Worm (Caenorhabditis elegans): Measurements from ENCODE around the gene scl-2.
A peak's percentile ranks its signal among the peaks of the same experiment; 100 is the strongest.

scl-2 gene

DNA sequence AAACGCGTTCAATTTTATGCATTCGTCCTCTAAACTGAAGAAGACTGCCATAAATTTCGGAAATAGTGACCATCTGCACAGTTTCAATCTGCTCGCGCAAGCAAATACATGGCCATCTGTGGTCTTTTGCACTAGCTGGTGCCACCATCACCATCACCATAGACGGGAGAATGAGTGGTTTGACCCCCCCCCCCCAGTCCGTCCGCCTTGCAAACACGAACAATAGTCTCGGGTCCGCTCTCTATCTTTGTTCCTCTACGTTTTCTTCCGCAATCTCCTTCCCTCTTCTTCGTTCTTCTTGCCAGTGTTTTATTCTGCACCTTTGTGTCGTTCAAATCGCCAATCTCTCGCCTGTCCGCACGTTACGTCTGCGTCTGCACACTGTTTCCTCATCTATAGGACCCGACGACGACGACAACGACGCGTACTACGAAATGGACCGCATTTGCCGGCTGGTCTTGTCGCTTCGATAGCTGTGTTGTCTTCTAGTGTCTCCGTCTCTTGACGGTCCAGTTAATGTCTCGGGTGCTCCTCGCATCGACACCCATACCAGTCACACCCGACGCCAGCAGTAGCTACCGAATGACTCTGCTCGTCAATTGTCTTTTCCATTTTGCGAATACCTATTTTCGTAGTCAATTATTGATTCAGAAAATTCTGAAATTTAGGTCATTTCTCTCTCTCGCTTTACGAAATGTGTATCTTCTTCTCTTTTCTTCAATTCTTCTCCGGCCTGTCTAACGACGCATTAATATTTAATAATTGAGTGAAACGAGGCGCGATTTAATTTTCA lies 27.6 kb upstream of the scl-2 start:
- TF ChIP-seq eor-1 (tag; optimal IDR thresholded peaks at IDR 0.05) (no peak), mdl-1 (tag; optimal IDR thresholded peaks at IDR 0.05) (no peak), R02D3.7 (tag; optimal IDR thresholded peaks at IDR 0.05) (no peak), hmg-11 (tag; optimal IDR thresholded peaks at IDR 0.05) (peak; percentile 47), nhr-23 (tag; optimal IDR thresholded peaks at IDR 0.05) (peak; percentile 4), pha-4 (tag; optimal IDR thresholded peaks at IDR 0.05) (no peak), nfya-1 (tag; optimal IDR thresholded peaks at IDR 0.05; ENCODE audit: insufficient read depth) (peak; percentile 32), aly-2 (tag; optimal IDR thresholded peaks at IDR 0.05) (no peak), fkh-2 (tag; optimal IDR thresholded peaks at IDR 0.05) (no peak), lsy-12 (tag; optimal IDR thresholded peaks at IDR 0.05) (peak; percentile 5), lin-39 (tag; optimal IDR thresholded peaks at IDR 0.05) (peak; percentile 34), jun-1 (tag; optimal IDR thresholded peaks at IDR 0.05) (no peak), pqm-1 (tag; optimal IDR thresholded peaks at IDR 0.05) (no peak), unc-62 (GFP tag; optimal IDR thresholded peaks at IDR 0.05) (no peak), ztf-11 (tag; optimal IDR thresholded peaks at IDR 0.05) (no peak), elt-3 (tag; optimal IDR thresholded peaks at IDR 0.05) (peak in 1 of 3 experiments; percentile 51), nhr-25 (tag; optimal IDR thresholded peaks at IDR 0.05) (peak; percentile 30), lin-15B (tag; optimal IDR thresholded peaks at IDR 0.05) (peak; percentile 10), daf-12 (tag; optimal IDR thresholded peaks at IDR 0.05) (no peak), elt-1 (tag; optimal IDR thresholded peaks at IDR 0.05) (no peak), snpc-4 (tag; optimal IDR thresholded peaks at IDR 0.05) (no peak), nhr-77 (tag; optimal IDR thresholded peaks at IDR 0.05) (no peak), zag-1 (tag; optimal IDR thresholded peaks at IDR 0.05) (no peak), nhr-67 (tag; optimal IDR thresholded peaks at IDR 0.05) (no peak)

ce11 chrIV:13030467-13031299 lies 26.8 kb upstream of the scl-2 start:
- TF ChIP-seq nhr-43 (tag; optimal IDR thresholded peaks at IDR 0.05; ENCODE audit: poor library complexity, severe bottlenecking) (no peak), ama-1 (optimal IDR thresholded peaks at IDR 0.05) (no peak), nhr-25 (tag; optimal IDR thresholded peaks at IDR 0.05) (peak; percentile 54), nfya-1 (tag; optimal IDR thresholded peaks at IDR 0.05; ENCODE audit: insufficient read depth) (peak; percentile 18), pha-4 (tag; optimal IDR thresholded peaks at IDR 0.05) (peak; percentile 15), ztf-4 (tag; optimal IDR thresholded peaks at IDR 0.05) (no peak), nhr-77 (tag; optimal IDR thresholded peaks at IDR 0.05) (no peak), zag-1 (tag; optimal IDR thresholded peaks at IDR 0.05) (no peak)

ce11 chrIV:13032153-13032552 lies 25.4 kb upstream of the scl-2 start:
- no peak for TF ChIP-seq ceh-16 (tag; optimal IDR thresholded peaks at IDR 0.05)
- TF ChIP-seq ceh-9 (tag; optimal IDR thresholded peaks at IDR 0.05), result no peak
- TF ChIP-seq elt-2 (tag; optimal IDR thresholded peaks at IDR 0.05), result peak; percentile 59
- no peak for TF ChIP-seq unc-39 (tag; optimal IDR thresholded peaks at IDR 0.05)
- TF ChIP-seq pqm-1 (tag; optimal IDR thresholded peaks at IDR 0.05), result peak; percentile 43
- TF ChIP-seq pha-4 (tag; optimal IDR thresholded peaks at IDR 0.05), result peak; percentile 64

DNA sequence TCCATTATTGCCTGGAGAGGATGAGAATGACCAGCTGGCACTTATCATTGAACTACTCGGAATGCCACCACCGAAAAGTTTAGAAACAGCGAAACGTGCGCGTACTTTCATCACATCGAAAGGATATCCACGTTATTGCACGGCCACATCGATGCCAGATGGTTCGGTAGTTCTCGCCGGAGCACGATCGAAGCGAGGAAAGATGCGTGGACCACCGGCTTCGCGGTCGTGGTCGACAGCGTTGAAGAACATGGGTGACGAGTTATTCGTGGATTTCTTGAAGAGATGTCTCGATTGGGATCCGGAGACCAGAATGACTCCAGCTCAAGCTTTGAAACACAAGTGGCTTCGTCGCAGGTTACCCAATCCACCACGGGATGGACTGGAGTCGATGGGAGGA lies 24.0 kb upstream of the scl-2 start:
- TF ChIP-seq ceh-82 (tag; optimal IDR thresholded peaks at IDR 0.05) (no peak), ceh-28 (tag; optimal IDR thresholded peaks at IDR 0.05) (no peak), zag-1 (tag; optimal IDR thresholded peaks at IDR 0.05) (no peak), nhr-23 (tag; optimal IDR thresholded peaks at IDR 0.05) (no peak), eor-1 (tag; optimal IDR thresholded peaks at IDR 0.05) (no peak), skn-1 (tag; optimal IDR thresholded peaks at IDR 0.05) (no peak), elt-1 (tag; optimal IDR thresholded peaks at IDR 0.05) (no peak), daf-12 (tag; optimal IDR thresholded peaks at IDR 0.05) (no peak), lsy-12 (tag; optimal IDR thresholded peaks at IDR 0.05) (no peak), hmg-11 (tag; optimal IDR thresholded peaks at IDR 0.05) (no peak), mdl-1 (tag; optimal IDR thresholded peaks at IDR 0.05) (no peak), egl-5 (tag; optimal IDR thresholded peaks at IDR 0.05) (no peak), nhr-28 (tag; optimal IDR thresholded peaks at IDR 0.05) (no peak), ceh-16 (tag; optimal IDR thresholded peaks at IDR 0.05) (no peak), nhr-67 (tag; optimal IDR thresholded peaks at IDR 0.05) (no peak), R02D3.7 (tag; optimal IDR thresholded peaks at IDR 0.05) (no peak), fos-1 (tag; optimal IDR thresholded peaks at IDR 0.05) (no peak), ceh-9 (tag; optimal IDR thresholded peaks at IDR 0.05) (no peak), nhr-77 (tag; optimal IDR thresholded peaks at IDR 0.05) (no peak)

Measured in whole organism, L3 larva.